Worm (Caenorhabditis elegans) whole organism, L3 larva: ENCODE measurements around the gene puf-11.

Experiments used
- R02D3.7 ChIP-seq: fragments of 150-350 bp; optimal IDR thresholded peaks from 2 replicates; lab custom pipeline; 2014; ENCODE audit warnings: missing biosample characterization, missing genetic modification characterization
- ZK546.5 ChIP-seq: sonication (generic microtip); optimal IDR thresholded peaks from 2 replicates; lab custom pipeline; 2017; ENCODE audit warnings: missing biosample characterization, missing genetic modification characterization
- aly-2 ChIP-seq: fragments of 150-350 bp; optimal IDR thresholded peaks from 2 replicates; lab custom pipeline; 2014; ENCODE audit warnings: missing biosample characterization, missing genetic modification characterization
- ama-1 ChIP-seq: fragments of 150-350 bp; optimal IDR thresholded peaks from 2 replicates; lab custom pipeline; 2018
- ceh-16 ChIP-seq: sonication (generic microtip); optimal IDR thresholded peaks from 2 replicates; lab custom pipeline; 2017; ENCODE audit warnings: missing biosample characterization, missing genetic modification characterization
- ceh-28 ChIP-seq: fragments of 150-350 bp; optimal IDR thresholded peaks from 2 replicates; lab custom pipeline; 2014; ENCODE audit warnings: missing biosample characterization, missing genetic modification reagents, missing genetic modification characterization
- ceh-82 ChIP-seq: fragments of 150-350 bp; optimal IDR thresholded peaks from 2 replicates; lab custom pipeline; 2014; ENCODE audit warnings: missing biosample characterization, missing genetic modification characterization
- daf-12 ChIP-seq: fragments of 150-350 bp; optimal IDR thresholded peaks from 2 replicates; lab custom pipeline; 2014; ENCODE audit warnings: missing biosample characterization, missing genetic modification reagents, missing genetic modification characterization
- egl-5 ChIP-seq: fragments of 150-350 bp; optimal IDR thresholded peaks from 2 replicates; lab custom pipeline; 2017; ENCODE audit warnings: missing biosample characterization, missing genetic modification reagents, missing genetic modification characterization, inconsistent platforms
- elt-1 ChIP-seq: fragments of 150-350 bp; optimal IDR thresholded peaks from 2 replicates; lab custom pipeline; 2014; ENCODE audit warnings: missing biosample characterization, missing genetic modification characterization
- elt-2 ChIP-seq: sonication (generic microtip); optimal IDR thresholded peaks from 2 replicates; lab custom pipeline; 2016; ENCODE audit warnings: missing genetic modification reagents, mild to moderate bottlenecking, missing genetic modification characterization, missing compliant biosample characterization
- eor-1 ChIP-seq, 2 experiments: fragments of 150-350 bp; optimal IDR thresholded peaks; 2 replicates each; lab custom pipeline; 2014 to 2018; ENCODE audit warnings: missing biosample characterization in 2 of 2, missing genetic modification characterization in 2 of 2
- fkh-2 ChIP-seq: fragments of 150-350 bp; optimal IDR thresholded peaks from 2 replicates; lab custom pipeline; 2014; ENCODE audit warnings: missing biosample characterization, missing genetic modification reagents, missing genetic modification characterization
- fos-1 ChIP-seq: fragments of 150-350 bp; optimal IDR thresholded peaks from 2 replicates; lab custom pipeline; 2014; ENCODE audit warnings: missing biosample characterization, missing genetic modification characterization
- hmg-11 ChIP-seq: sonication (generic microtip); optimal IDR thresholded peaks from 2 replicates; lab custom pipeline; 2016; ENCODE audit warnings: missing genetic modification characterization, missing compliant biosample characterization
- jun-1 ChIP-seq: fragments of 150-350 bp; optimal IDR thresholded peaks from 2 replicates; lab custom pipeline; 2014; ENCODE audit warnings: missing biosample characterization, missing genetic modification reagents, missing genetic modification characterization
- lin-15B ChIP-seq: fragments of 150-350 bp; optimal IDR thresholded peaks from 2 replicates; lab custom pipeline; 2014; ENCODE audit warnings: missing biosample characterization, missing genetic modification characterization
- lin-39 ChIP-seq: fragments of 150-350 bp; optimal IDR thresholded peaks from 2 replicates; lab custom pipeline; 2018; ENCODE audit warnings: missing biosample characterization, missing genetic modification reagents, missing genetic modification characterization
- lsy-12 ChIP-seq: sonication (generic microtip); optimal IDR thresholded peaks from 2 replicates; lab custom pipeline; 2016; ENCODE audit warnings: mild to moderate bottlenecking, missing genetic modification characterization, missing compliant biosample characterization
- mdl-1 ChIP-seq: fragments of 150-350 bp; optimal IDR thresholded peaks from 2 replicates; lab custom pipeline; 2014; ENCODE audit warnings: missing biosample characterization, missing genetic modification characterization
- mml-1 ChIP-seq: fragments of 150-350 bp; sonication (generic microtip); optimal IDR thresholded peaks from 3 replicates; lab custom pipeline; 2014; ENCODE audit warnings: missing biosample characterization, missing genetic modification characterization
- nfya-1 ChIP-seq: sonication (generic microtip); optimal IDR thresholded peaks from 2 replicates; lab custom pipeline; 2017; ENCODE audit warnings: missing genetic modification characterization, mild to moderate bottlenecking, missing compliant biosample characterization, antibody characterized with exemption, moderate library complexity; ENCODE audit not compliant: insufficient read depth
- nhr-11 ChIP-seq: fragments of 150-350 bp; optimal IDR thresholded peaks from 2 replicates; lab custom pipeline; 2014; ENCODE audit warnings: missing biosample characterization, missing genetic modification characterization
- nhr-12 ChIP-seq: fragments of 150-350 bp; optimal IDR thresholded peaks from 2 replicates; lab custom pipeline; 2014; ENCODE audit warnings: missing biosample characterization, missing genetic modification characterization
- nhr-23 ChIP-seq: fragments of 150-350 bp; optimal IDR thresholded peaks from 2 replicates; lab custom pipeline; 2014; ENCODE audit warnings: missing biosample characterization, missing genetic modification reagents, missing genetic modification characterization
- nhr-25 ChIP-seq: sonication (generic microtip); optimal IDR thresholded peaks from 2 replicates; lab custom pipeline; 2017; ENCODE audit warnings: missing biosample characterization, missing genetic modification characterization
- nhr-43 ChIP-seq: sonication (generic microtip); optimal IDR thresholded peaks from 2 replicates; lab custom pipeline; 2016; ENCODE audit warnings: mild to moderate bottlenecking, missing genetic modification characterization, missing compliant biosample characterization; ENCODE audit not compliant: poor library complexity, severe bottlenecking
- nhr-76 ChIP-seq: fragments of 150-350 bp; sonication (generic microtip); optimal IDR thresholded peaks from 5 replicates; lab custom pipeline; 2014; ENCODE audit warnings: missing biosample characterization, missing genetic modification characterization
- nhr-77 ChIP-seq: fragments of 150-350 bp; optimal IDR thresholded peaks from 2 replicates; lab custom pipeline; 2014; ENCODE audit warnings: missing biosample characterization, missing genetic modification characterization
- pha-4 ChIP-seq: fragments of 150-350 bp; optimal IDR thresholded peaks from 2 replicates; lab custom pipeline; 2014; ENCODE audit warnings: missing biosample characterization, missing genetic modification reagents, missing genetic modification characterization
- pqm-1 ChIP-seq: fragments of 150-350 bp; optimal IDR thresholded peaks from 2 replicates; lab custom pipeline; 2017; ENCODE audit warnings: missing biosample characterization, missing genetic modification characterization, inconsistent platforms
- sea-2 ChIP-seq: fragments of 150-350 bp; sonication (generic microtip); optimal IDR thresholded peaks from 4 replicates; lab custom pipeline; 2014; ENCODE audit warnings: missing biosample characterization, missing genetic modification reagents, missing genetic modification characterization
- skn-1 ChIP-seq: fragments of 150-350 bp; optimal IDR thresholded peaks from 2 replicates; lab custom pipeline; 2014; ENCODE audit warnings: missing biosample characterization, missing genetic modification characterization
- snpc-4 ChIP-seq: fragments of 150-350 bp; optimal IDR thresholded peaks from 2 replicates; lab custom pipeline; 2014; ENCODE audit warnings: missing biosample characterization, missing genetic modification characterization
- tbx-2 ChIP-seq: sonication (generic microtip); optimal IDR thresholded peaks from 2 replicates; lab custom pipeline; 2016; ENCODE audit warnings: mild to moderate bottlenecking, missing genetic modification characterization, missing compliant biosample characterization
- unc-39 ChIP-seq: sonication (generic microtip); optimal IDR thresholded peaks from 4 replicates; lab custom pipeline; 2017; ENCODE audit warnings: missing biosample characterization, missing genetic modification characterization
- zag-1 ChIP-seq: fragments of 150-350 bp; optimal IDR thresholded peaks from 2 replicates; lab custom pipeline; 2014; ENCODE audit warnings: missing biosample characterization, missing genetic modification characterization
- ztf-11 ChIP-seq: fragments of 150-350 bp; optimal IDR thresholded peaks from 2 replicates; lab custom pipeline; 2014; ENCODE audit warnings: missing biosample characterization, missing genetic modification characterization
- ztf-4 ChIP-seq: fragments of 150-350 bp; optimal IDR thresholded peaks from 2 replicates; lab custom pipeline; 2014; ENCODE audit warnings: missing biosample characterization, missing genetic modification characterization

The puf-11 gene

DNA sequence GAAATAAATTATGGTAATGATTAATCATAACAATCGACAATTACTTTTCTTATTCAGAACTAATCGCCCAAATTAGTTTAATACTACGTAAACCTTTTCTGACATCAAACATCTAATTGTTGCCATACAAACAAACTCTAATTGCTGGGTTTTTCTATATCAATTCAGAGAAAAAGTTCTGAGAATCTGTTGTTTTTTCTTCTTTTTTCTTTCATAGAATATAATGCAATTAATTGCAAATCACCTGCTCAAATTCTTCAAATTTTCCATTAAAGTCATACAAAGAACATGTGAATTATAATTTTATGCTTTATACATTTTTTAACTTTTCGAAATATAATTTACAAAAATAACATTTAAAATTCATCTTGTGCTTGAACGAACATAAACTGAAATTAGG, 18.0 kb upstream of the puf-11 start:
- no peak for TF ChIP-seq nhr-12 (tag; lab: Kevin White, UChicago)
- no peak for TF ChIP-seq ceh-28
- no peak for TF ChIP-seq tbx-2 (tag; lab: Kevin White, UChicago)
- TF ChIP-seq fos-1, result no peak
- no peak for TF ChIP-seq sea-2
- TF ChIP-seq ceh-16 (tag; lab: Kevin White, UChicago), result no peak
- no peak for TF ChIP-seq jun-1
- TF ChIP-seq snpc-4 (tag; lab: Kevin White, UChicago), result no peak
- TF ChIP-seq aly-2 (tag; lab: Kevin White, UChicago), result no peak
- TF ChIP-seq elt-1 (tag; lab: Kevin White, UChicago), result no peak
- no peak for TF ChIP-seq lin-39
- TF ChIP-seq ztf-11 (tag; lab: Kevin White, UChicago), result no peak
- TF ChIP-seq skn-1 (tag; lab: Kevin White, UChicago), result no peak
- no peak for TF ChIP-seq unc-39
- TF ChIP-seq nhr-43 (tag; lab: Kevin White, UChicago), result no peak
- no peak for TF ChIP-seq elt-2 (tag; lab: Kevin White, UChicago)
- no peak for TF ChIP-seq nhr-76 (tag; lab: Kevin White, UChicago)
- no peak for TF ChIP-seq pha-4
- TF ChIP-seq nhr-11, result no peak
- TF ChIP-seq daf-12, result no peak
- TF ChIP-seq, all 47 proteins: peak for 0

DNA sequence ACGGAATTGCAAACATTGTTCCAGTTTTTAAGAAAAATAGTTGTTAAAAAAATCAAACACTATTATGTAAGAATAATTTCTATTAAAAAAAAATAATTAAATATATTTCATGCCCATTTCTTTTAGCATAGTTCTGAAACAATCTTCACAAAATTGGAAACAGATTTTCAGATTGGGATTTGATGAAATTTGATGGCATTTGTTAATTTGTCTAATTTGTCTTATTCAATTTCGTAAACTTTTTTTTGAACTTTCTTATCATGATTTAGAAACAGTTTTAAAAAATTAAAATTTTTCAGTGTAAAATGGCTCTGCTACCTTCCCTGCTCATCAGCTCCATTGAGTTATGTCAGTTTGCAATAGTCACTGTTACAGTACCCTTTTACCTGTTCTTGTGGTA, 16.5 kb upstream of the puf-11 start, which contains the start of gene srv-13:
srv-13 (plus strand) TSS at position 301 of the 400 bp plus-strand sequence.
- TF ChIP-seq pha-4 (no peak), aly-2 (tag; lab: Kevin White, UChicago) (no peak), nhr-77 (tag; lab: Kevin White, UChicago) (no peak), ZK546.5 (tag; lab: Kevin White, UChicago) (no peak), R02D3.7 (tag; lab: Kevin White, UChicago) (no peak), snpc-4 (tag; lab: Kevin White, UChicago) (no peak), ceh-82 (tag; lab: Kevin White, UChicago) (no peak), mml-1 (tag; lab: Kevin White, UChicago) (no peak), lin-15B (tag; lab: Kevin White, UChicago) (no peak), sea-2 (no peak), eor-1 (tag; optimal IDR thresholded peaks at IDR 0.05; lab: Kevin White, UChicago) (no peak), mdl-1 (tag; lab: Kevin White, UChicago) (no peak), skn-1 (tag; lab: Kevin White, UChicago) (no peak), ama-1 (no peak)

DNA sequence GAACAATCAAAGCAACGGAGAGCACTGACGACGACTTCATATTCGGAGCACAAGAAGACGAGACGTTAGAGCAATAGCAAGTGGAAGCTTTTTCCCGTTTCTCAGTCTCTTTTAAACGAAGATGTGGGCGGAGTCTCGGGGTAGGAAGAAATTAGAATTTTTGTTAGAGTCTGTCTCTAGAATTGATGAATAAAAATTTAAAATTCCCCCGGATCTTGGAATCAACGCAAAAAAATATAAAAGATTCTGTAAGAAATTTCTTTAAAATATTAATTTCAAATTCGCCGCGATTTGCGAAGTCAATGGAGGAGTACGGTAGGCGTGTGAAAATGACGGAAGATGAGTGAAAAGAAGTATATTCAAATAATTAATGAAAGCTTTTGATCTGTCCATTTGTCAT, 7.9 kb upstream of the puf-11 start, which contains the start of gene nlp-71:
nlp-71 (minus strand) TSS at position 101 of the 400 bp plus-strand sequence.
- TF ChIP-seq fkh-2 (no peak), nhr-25 (tag; lab: Kevin White, UChicago) (no peak), nhr-77 (tag; lab: Kevin White, UChicago) (no peak), snpc-4 (tag; lab: Kevin White, UChicago) (no peak), ztf-4 (no peak), ceh-82 (tag; lab: Kevin White, UChicago) (no peak), lsy-12 (tag; lab: Kevin White, UChicago) (no peak), mdl-1 (tag; lab: Kevin White, UChicago) (no peak), skn-1 (tag; lab: Kevin White, UChicago) (no peak), aly-2 (tag; lab: Kevin White, UChicago) (no peak), hmg-11 (tag; lab: Kevin White, UChicago) (no peak), nfya-1 (tag; lab: Kevin White, UChicago) (no peak), fos-1 (no peak)

DNA sequence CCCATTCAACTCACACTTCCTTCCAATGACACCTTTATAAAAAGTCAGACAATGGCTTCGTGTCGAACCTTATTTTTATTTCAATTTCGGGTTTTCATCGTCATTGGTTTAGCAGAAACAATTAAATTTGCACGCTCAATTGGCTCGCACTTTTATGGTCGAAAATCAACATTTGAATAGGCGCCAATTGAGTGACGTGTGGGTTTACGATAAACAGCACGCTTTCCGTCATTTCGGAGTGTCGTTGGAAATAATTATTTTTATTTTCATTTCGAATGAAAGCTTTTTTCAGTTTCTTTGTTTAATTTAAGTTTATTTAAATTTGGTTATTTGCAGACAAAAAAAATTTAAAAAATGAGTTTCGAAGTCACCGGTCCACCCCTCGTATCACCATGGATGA, 6.2 kb upstream of the puf-11 start, which contains the start of gene exos-2:
exos-2 (plus strand) TSS at position 330 of the 400 bp plus-strand sequence.
- TF ChIP-seq pqm-1 (tag; lab: Kevin White, UChicago) (peak; percentile 25), hmg-11 (tag; lab: Kevin White, UChicago) (peak; percentile 47), nhr-25 (tag; lab: Kevin White, UChicago) (peak; percentile 11), R02D3.7 (tag; lab: Kevin White, UChicago) (peak; percentile 99), egl-5 (peak; percentile 62), lin-15B (tag; lab: Kevin White, UChicago) (peak; percentile 77), ceh-28 (no peak), nhr-23 (peak; percentile 59), zag-1 (tag; lab: Kevin White, UChicago) (no peak)
